Worm (Caenorhabditis elegans) whole organism, L3 larva: ENCODE results near the gene rla-2.

Source experiments
- R02D3.7 ChIP-seq: fragments of 150-350 bp; optimal IDR thresholded peaks from 2 replicates; lab custom pipeline; 2014; ENCODE audit warnings: missing biosample characterization, missing genetic modification characterization
- aly-2 ChIP-seq: fragments of 150-350 bp; optimal IDR thresholded peaks from 2 replicates; lab custom pipeline; 2014; ENCODE audit warnings: missing biosample characterization, missing genetic modification characterization
- ceh-82 ChIP-seq: fragments of 150-350 bp; optimal IDR thresholded peaks from 2 replicates; lab custom pipeline; 2014; ENCODE audit warnings: missing biosample characterization, missing genetic modification characterization
- egl-27 ChIP-seq: sonication (generic microtip); optimal IDR thresholded peaks from 4 replicates; lab custom pipeline; 2017; ENCODE audit warnings: missing biosample characterization, missing genetic modification reagents, missing genetic modification characterization
- elt-2 ChIP-seq: sonication (generic microtip); optimal IDR thresholded peaks from 2 replicates; lab custom pipeline; 2016; ENCODE audit warnings: missing genetic modification reagents, mild to moderate bottlenecking, missing genetic modification characterization, missing compliant biosample characterization
- pha-4 ChIP-seq: fragments of 150-350 bp; optimal IDR thresholded peaks from 2 replicates; lab custom pipeline; 2014; ENCODE audit warnings: missing biosample characterization, missing genetic modification reagents, missing genetic modification characterization

- TF ChIP-seq ceh-82 (tag; lab: Kevin White, UChicago) (no peak), R02D3.7 (tag; lab: Kevin White, UChicago) (no peak), pha-4 (tag; lab: Kevin White, UChicago) (no peak), egl-27 (no peak), elt-2 (no peak), aly-2 (tag; lab: Kevin White, UChicago) (no peak)
These were observed 28.6 kb upstream of the rla-2 start, which contains the start of gene Y62E10A.13 for ce11 chrIV:13398728-13399127.
